Worm (Caenorhabditis elegans) whole organism, L2 larva: ENCODE data around the gene D1054.1.

Experiments used
- C34F6.9 ChIP-seq: fragments of 150-350 bp; optimal IDR thresholded peaks from 2 replicates; lab custom pipeline; 2014; ENCODE audit warnings: missing biosample characterization, missing genetic modification characterization
- F13H6.1 ChIP-seq: sonication (generic microtip); optimal IDR thresholded peaks from 2 replicates; lab custom pipeline; 2016; ENCODE audit warnings: missing genetic modification characterization, missing compliant biosample characterization
- Y55F3AM.14 ChIP-seq: fragments of 200-800 bp; sonication (Bioruptor generic); optimal IDR thresholded peaks from 2 replicates; lab custom pipeline; 2018; ENCODE audit warnings: mild to moderate bottlenecking, missing genetic modification characterization, missing compliant biosample characterization
- ZK546.5 ChIP-seq: sonication (generic microtip); optimal IDR thresholded peaks from 2 replicates; lab custom pipeline; 2017; ENCODE audit warnings: missing biosample characterization, missing genetic modification characterization
- aly-2 ChIP-seq: fragments of 150-350 bp; optimal IDR thresholded peaks from 2 replicates; lab custom pipeline; 2014; ENCODE audit warnings: missing biosample characterization, missing genetic modification characterization
- ama-1 ChIP-seq: fragments of 150-350 bp; optimal IDR thresholded peaks from 2 replicates; lab custom pipeline; 2018; ENCODE audit warnings: inconsistent platforms
- ceh-16 ChIP-seq: fragments of 150-350 bp; optimal IDR thresholded peaks from 2 replicates; lab custom pipeline; 2014; ENCODE audit warnings: missing biosample characterization, missing genetic modification characterization
- egl-27 ChIP-seq: sonication (generic microtip); optimal IDR thresholded peaks from 3 replicates; lab custom pipeline; 2017; ENCODE audit warnings: missing biosample characterization, missing genetic modification reagents, missing genetic modification characterization
- elt-1 ChIP-seq: fragments of 150-350 bp; optimal IDR thresholded peaks from 2 replicates; lab custom pipeline; 2014; ENCODE audit warnings: missing biosample characterization, missing genetic modification characterization
- elt-3 ChIP-seq: sonication (generic microtip); optimal IDR thresholded peaks from 2 replicates; lab custom pipeline; 2017; ENCODE audit warnings: missing biosample characterization, missing genetic modification characterization
- lin-11 ChIP-seq: fragments of 150-350 bp; sonication (generic microtip); optimal IDR thresholded peaks from 2 replicates; lab custom pipeline; 2014; ENCODE audit warnings: missing biosample characterization, missing genetic modification characterization, inconsistent platforms, mixed read lengths
- lin-39 ChIP-seq: fragments of 150-350 bp; optimal IDR thresholded peaks from 2 replicates; lab custom pipeline; 2014; ENCODE audit warnings: missing biosample characterization, missing genetic modification reagents, missing genetic modification characterization
- lsy-2 ChIP-seq, 2 experiments: fragments of 150-350 bp in 1 of 2; sonication (generic microtip) in 1 of 2; optimal IDR thresholded peaks; 2 replicates each; lab custom pipeline; 2014 to 2017; ENCODE audit warnings: missing biosample characterization in 2 of 2, missing genetic modification characterization in 2 of 2
- mab-5 ChIP-seq: fragments of 150-350 bp; optimal IDR thresholded peaks from 2 replicates; lab custom pipeline; 2014; ENCODE audit warnings: missing biosample characterization, missing genetic modification characterization
- mbf-1 ChIP-seq: sonication (generic microtip); optimal IDR thresholded peaks from 2 replicates; lab custom pipeline; 2017; ENCODE audit warnings: missing biosample characterization, missing genetic modification characterization
- mdl-1 ChIP-seq, 2 experiments: fragments of 150-350 bp in 1 of 2; sonication (generic microtip) in 1 of 2; optimal IDR thresholded peaks; 2 replicates each; lab custom pipeline; 2017; ENCODE audit warnings: missing biosample characterization in 2 of 2, missing genetic modification characterization in 2 of 2
- nhr-10 ChIP-seq: sonication (generic microtip); optimal IDR thresholded peaks from 2 replicates; lab custom pipeline; 2017; ENCODE audit warnings: missing biosample characterization, missing genetic modification characterization
- nhr-11 ChIP-seq: fragments of 150-350 bp; optimal IDR thresholded peaks from 2 replicates; lab custom pipeline; 2014; ENCODE audit warnings: missing biosample characterization, missing genetic modification characterization
- nhr-12 ChIP-seq: fragments of 150-350 bp; optimal IDR thresholded peaks from 2 replicates; lab custom pipeline; 2014; ENCODE audit warnings: missing biosample characterization, missing genetic modification characterization
- nhr-21 ChIP-seq: fragments of 150-350 bp; optimal IDR thresholded peaks from 2 replicates; lab custom pipeline; 2014; ENCODE audit warnings: missing biosample characterization, missing genetic modification characterization
- nhr-23 ChIP-seq: fragments of 150-350 bp; optimal IDR thresholded peaks from 2 replicates; lab custom pipeline; 2014; ENCODE audit warnings: missing biosample characterization, missing genetic modification reagents, missing genetic modification characterization
- nhr-237 ChIP-seq: fragments of 150-350 bp; optimal IDR thresholded peaks from 2 replicates; lab custom pipeline; 2014; ENCODE audit warnings: missing biosample characterization, missing genetic modification characterization
- nhr-6 ChIP-seq: fragments of 150-350 bp; optimal IDR thresholded peaks from 2 replicates; lab custom pipeline; 2014; ENCODE audit warnings: missing biosample characterization, missing genetic modification characterization
- peb-1 ChIP-seq: fragments of 150-350 bp; optimal IDR thresholded peaks from 2 replicates; lab custom pipeline; 2014; ENCODE audit warnings: missing biosample characterization, missing genetic modification characterization
- sem-4 ChIP-seq: fragments of 150-350 bp; optimal IDR thresholded peaks from 2 replicates; lab custom pipeline; 2014; ENCODE audit warnings: missing biosample characterization, missing genetic modification reagents, missing genetic modification characterization
- sma-3 ChIP-seq: sonication (generic microtip); optimal IDR thresholded peaks from 2 replicates; lab custom pipeline; 2016; ENCODE audit warnings: missing genetic modification reagents, missing genetic modification characterization, missing compliant biosample characterization
- sma-9 ChIP-seq, 2 experiments: fragments of 150-350 bp in 1 of 2; sonication (generic microtip) in 1 of 2; optimal IDR thresholded peaks; 2 replicates each; lab custom pipeline; 2014 to 2016; ENCODE audit warnings: missing genetic modification characterization in 2 of 2, mild to moderate bottlenecking in 1 of 2, missing biosample characterization in 1 of 2, missing compliant biosample characterization in 1 of 2, missing genetic modification reagents in 1 of 2, moderate library complexity in 1 of 2
- unc-39 ChIP-seq: fragments of 150-350 bp; optimal IDR thresholded peaks from 2 replicates; lab custom pipeline; 2014; ENCODE audit warnings: missing biosample characterization, missing genetic modification characterization
- unc-55 ChIP-seq: fragments of 150-350 bp; sonication (generic microtip); optimal IDR thresholded peaks from 3 replicates; lab custom pipeline; 2014; ENCODE audit warnings: missing biosample characterization, missing genetic modification reagents, missing genetic modification characterization
- unc-62 ChIP-seq: fragments of 150-350 bp; optimal IDR thresholded peaks from 2 replicates; lab custom pipeline; 2014; ENCODE audit warnings: missing biosample characterization, missing genetic modification reagents, missing genetic modification characterization
- zag-1 ChIP-seq: fragments of 150-350 bp; optimal IDR thresholded peaks from 2 replicates; lab custom pipeline; 2014; ENCODE audit warnings: missing biosample characterization, missing genetic modification characterization
- ztf-11 ChIP-seq: sonication (generic microtip); optimal IDR thresholded peaks from 2 replicates; lab custom pipeline; 2017; ENCODE audit warnings: missing biosample characterization, missing genetic modification characterization
- ztf-4 ChIP-seq: fragments of 150-350 bp; optimal IDR thresholded peaks from 2 replicates; lab custom pipeline; 2014; ENCODE audit warnings: missing biosample characterization, missing genetic modification characterization

The D1054.1 gene

DNA sequence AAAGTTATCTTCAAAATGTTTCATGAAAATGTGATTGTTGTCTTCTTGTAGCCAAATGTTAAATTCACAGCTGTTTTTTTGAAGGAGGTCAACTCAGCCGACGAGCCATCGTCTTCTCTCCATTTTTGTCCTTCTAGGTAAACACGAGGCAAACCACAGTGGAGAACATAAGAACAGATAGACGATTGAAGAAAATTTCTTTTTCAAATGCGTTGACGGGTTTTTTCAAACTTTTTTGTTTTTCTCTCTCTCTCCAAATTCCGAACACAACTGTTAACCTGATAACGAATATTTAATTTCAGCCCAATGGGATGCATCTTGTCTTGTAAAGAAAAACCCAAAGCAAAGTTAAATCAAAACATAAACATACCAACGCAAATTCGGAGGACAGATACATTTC, 25.5 kb upstream of the D1054.1 start, which contains the start of gene D1054.19:
D1054.19 (plus strand) TSS at position 301 of the 400 bp plus-strand sequence.
- TF ChIP-seq C34F6.9 (tag; lab: Kevin White, UChicago) = no peak
- TF ChIP-seq ama-1 (lab: Kevin White, UChicago) = no peak
- TF ChIP-seq F13H6.1 (tag; lab: Kevin White, UChicago) = no peak
- no peak for TF ChIP-seq lsy-2 (tag; optimal IDR thresholded peaks at IDR 0.05; lab: Kevin White, UChicago)
- no peak for TF ChIP-seq ceh-16 (tag; lab: Kevin White, UChicago)
- no peak for TF ChIP-seq mab-5
- TF ChIP-seq peb-1 = no peak
- no peak for TF ChIP-seq sma-3 (GFP tag; lab: Kevin White, UChicago)
- no peak for TF ChIP-seq unc-39 (tag; lab: Kevin White, UChicago)
- TF ChIP-seq lin-39 (tag; lab: Kevin White, UChicago) = no peak
- no peak for TF ChIP-seq ztf-4
- no peak for TF ChIP-seq nhr-237 (tag; lab: Kevin White, UChicago)
- no peak for TF ChIP-seq ztf-11 (tag; lab: Kevin White, UChicago)
- no peak for TF ChIP-seq unc-55
- no peak for TF ChIP-seq zag-1 (tag; lab: Kevin White, UChicago)

ce11 chrV:10794463-10794862, 24.4 kb upstream of the D1054.1 start:
- TF ChIP-seq ztf-4 = no peak
- no peak for TF ChIP-seq unc-62 (GFP tag; lab: Kevin White, UChicago)
- no peak for TF ChIP-seq sem-4 (tag; lab: Kevin White, UChicago)
- no peak for TF ChIP-seq nhr-6 (tag; lab: Kevin White, UChicago)
- no peak for TF ChIP-seq mbf-1 (tag; lab: Kevin White, UChicago)

- TF ChIP-seq sma-9 (GFP tag; optimal IDR thresholded peaks at IDR 0.05; lab: Kevin White, UChicago) (no peak), sma-9 (tag; optimal IDR thresholded peaks at IDR 0.05; lab: Kevin White, UChicago) (no peak), lin-11 (tag; lab: Kevin White, UChicago) (no peak), aly-2 (tag; lab: Kevin White, UChicago) (no peak), unc-62 (GFP tag; lab: Kevin White, UChicago) (no peak), elt-1 (tag; lab: Kevin White, UChicago) (no peak), nhr-11 (tag; lab: Kevin White, UChicago) (no peak), nhr-6 (tag; lab: Kevin White, UChicago) (no peak)
These were observed 23.5 kb upstream of the D1054.1 start, which contains the start of gene ule-3 for ce11 chrV:10793498-10793897. Gene ule-3, plus strand, starts transcription at chrV:10793798.

DNA sequence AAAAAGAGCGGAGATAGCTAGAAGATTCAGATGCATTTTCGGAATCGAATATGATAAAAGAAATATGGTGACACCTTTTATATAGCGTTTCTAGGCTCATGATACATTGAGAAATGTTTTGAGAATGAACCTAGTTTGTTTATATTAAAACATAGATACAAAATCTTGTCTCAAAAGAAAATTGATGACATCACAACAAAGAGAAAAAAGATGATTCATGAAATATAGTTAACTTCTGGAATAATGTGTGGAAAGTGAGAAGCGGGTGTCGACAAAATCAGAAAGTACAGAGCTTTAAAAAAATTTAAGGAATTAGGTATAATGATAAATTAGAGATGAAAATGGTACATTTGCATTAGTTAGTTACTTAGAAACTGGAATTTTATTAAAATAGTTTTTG, 22.8 kb upstream of the D1054.1 start, which contains the start of gene D1054.10:
D1054.10 (minus strand) TSS at position 101 of the 400 bp plus-strand sequence.
- TF ChIP-seq elt-3 (tag; lab: Kevin White, UChicago) (no peak), nhr-21 (tag; lab: Kevin White, UChicago) (no peak), ZK546.5 (tag; lab: Kevin White, UChicago) (no peak), nhr-12 (tag; lab: Kevin White, UChicago) (no peak), F13H6.1 (tag; lab: Kevin White, UChicago) (no peak), nhr-11 (tag; lab: Kevin White, UChicago) (no peak), Y55F3AM.14 (GFP tag; lab: Kevin White, UChicago) (no peak), ama-1 (lab: Kevin White, UChicago) (no peak), zag-1 (tag; lab: Kevin White, UChicago) (no peak)

DNA sequence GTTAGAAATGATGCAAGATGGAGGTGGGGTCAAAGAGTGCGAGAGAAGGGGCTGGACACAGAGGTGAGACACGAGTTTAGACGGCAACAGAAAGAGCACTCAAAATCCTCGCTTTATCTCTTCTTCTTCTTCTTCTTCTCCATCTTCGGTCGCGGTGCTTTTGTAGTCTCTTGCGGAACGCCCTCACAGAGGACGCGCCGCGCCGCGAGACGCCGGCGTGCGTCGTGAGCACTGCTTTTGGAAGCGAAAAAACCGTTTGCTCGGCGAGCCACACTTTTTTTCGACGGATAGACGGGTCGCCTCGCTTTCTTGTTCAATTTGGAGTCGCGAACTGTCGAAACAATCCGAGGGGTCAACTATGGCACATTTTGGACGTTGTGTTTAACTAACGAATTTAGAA, 20.9 kb upstream of the D1054.1 start, which contains the start of gene D1054.9:
D1054.9 (minus strand) TSS at position 137 of the 400 bp plus-strand sequence.
- TF ChIP-seq unc-55 (no peak), nhr-6 (tag; lab: Kevin White, UChicago) (no peak), sma-9 (GFP tag; optimal IDR thresholded peaks at IDR 0.05; lab: Kevin White, UChicago) (no peak), sma-9 (tag; optimal IDR thresholded peaks at IDR 0.05; lab: Kevin White, UChicago) (no peak), mdl-1 (tag; optimal IDR thresholded peaks at IDR 0.05; lab: Kevin White, UChicago) (no peak), nhr-10 (tag; lab: Kevin White, UChicago) (no peak), nhr-237 (tag; lab: Kevin White, UChicago) (no peak), unc-39 (tag; lab: Kevin White, UChicago) (no peak), peb-1 (no peak), Y55F3AM.14 (GFP tag; lab: Kevin White, UChicago) (no peak), zag-1 (tag; lab: Kevin White, UChicago) (no peak), mbf-1 (tag; lab: Kevin White, UChicago) (no peak), nhr-23 (tag; lab: Kevin White, UChicago) (no peak), aly-2 (tag; lab: Kevin White, UChicago) (no peak), egl-27 (tag; lab: Kevin White, UChicago) (no peak)
